Worm (Caenorhabditis elegans) whole organism, L4 larva: ENCODE measurements around the gene F07C4.11.

Source experiments
- F26F4.8 ChIP-seq: fragments of 200-800 bp; sonication (Bioruptor generic); conservative IDR thresholded peaks from 2 replicates; pipeline ENCODE4 v1.3.6; 2022; ENCODE audit warnings: missing genetic modification characterization, missing compliant biosample characterization
- Y5F2A.4 ChIP-seq: fragments of 200-800 bp; sonication (Bioruptor generic); optimal IDR thresholded peaks from 2 replicates; lab custom pipeline; 2018; ENCODE audit warnings: mild to moderate bottlenecking, missing genetic modification characterization, missing compliant biosample characterization
- arid-1 ChIP-seq: fragments of 200-800 bp; sonication (Bioruptor generic); conservative IDR thresholded peaks from 2 replicates; pipeline ENCODE4 v1.3.6; 2022; ENCODE audit warnings: missing genetic modification reagents, missing genetic modification characterization, missing compliant biosample characterization
- attf-4 ChIP-seq: sonication (generic microtip); optimal IDR thresholded peaks from 3 replicates; lab custom pipeline; 2017; ENCODE audit warnings: missing biosample characterization, missing genetic modification characterization
- ceh-32 ChIP-seq: sonication (generic microtip); optimal IDR thresholded peaks from 2 replicates; lab custom pipeline; 2016; ENCODE audit warnings: mild to moderate bottlenecking, missing genetic modification characterization, missing compliant biosample characterization; ENCODE audit not compliant: poor library complexity
- fos-1 ChIP-seq: fragments of 150-350 bp; optimal IDR thresholded peaks from 2 replicates; lab custom pipeline; 2014; ENCODE audit warnings: missing biosample characterization, missing genetic modification characterization
- lin-13 ChIP-seq: fragments of 150-350 bp; optimal IDR thresholded peaks from 2 replicates; lab custom pipeline; 2014; ENCODE audit warnings: missing biosample characterization, missing genetic modification reagents, missing genetic modification characterization
- lin-15B ChIP-seq: fragments of 150-350 bp; sonication (generic microtip); optimal IDR thresholded peaks from 3 replicates; lab custom pipeline; 2014; ENCODE audit warnings: missing biosample characterization, missing genetic modification characterization
- nhr-77 ChIP-seq: fragments of 150-350 bp; optimal IDR thresholded peaks from 2 replicates; lab custom pipeline; 2014; ENCODE audit warnings: missing biosample characterization, missing genetic modification characterization
- pqm-1 ChIP-seq: sonication (generic microtip); optimal IDR thresholded peaks from 2 replicates; lab custom pipeline; 2017; ENCODE audit warnings: missing biosample characterization, missing genetic modification characterization
- skn-1 ChIP-seq: fragments of 150-350 bp; optimal IDR thresholded peaks from 2 replicates; lab custom pipeline; 2014; ENCODE audit warnings: missing biosample characterization, missing genetic modification characterization
- snpc-4 ChIP-seq: fragments of 150-350 bp; optimal IDR thresholded peaks from 2 replicates; lab custom pipeline; 2014; ENCODE audit warnings: missing biosample characterization, missing genetic modification characterization

- TF ChIP-seq lin-13 = no peak
- TF ChIP-seq ceh-32 (tag; lab: Kevin White, UChicago) = no peak
- TF ChIP-seq F26F4.8 = no peak
- TF ChIP-seq snpc-4 = no peak
- TF ChIP-seq arid-1 (GFP tag; lab: Robert Waterston, UW) = no peak
- TF ChIP-seq fos-1 (tag; lab: Kevin White, UChicago) = no peak
- no peak for TF ChIP-seq attf-4 (tag; lab: Kevin White, UChicago)
- TF ChIP-seq Y5F2A.4 (GFP tag; lab: Kevin White, UChicago) = no peak
- no peak for TF ChIP-seq lin-15B (tag; lab: Kevin White, UChicago)
- TF ChIP-seq skn-1 = no peak
- no peak for TF ChIP-seq pqm-1 (tag; lab: Kevin White, UChicago)
- TF ChIP-seq nhr-77 = no peak
Observed at ce11 chrV:7686189-7686588, 42.9 kb upstream of the F07C4.11 start, which contains the start of the genes nhr-94 and nhr-152.
